Worm (Caenorhabditis elegans): Measurements from ENCODE around the gene Y54G11A.17.

Gene Y54G11A.17

ce11 chrII:14383644-14384043 lies 34.4 kb upstream of the Y54G11A.17 start, which contains the start of gene mes-2 (continued):
- no peak for TF ChIP-seq ceh-82 (tag; optimal IDR thresholded peaks at IDR 0.05)
- no peak for TF ChIP-seq zfp-2 (tag; optimal IDR thresholded peaks at IDR 0.05)
- TF ChIP-seq daf-19 (GFP tag; conservative IDR thresholded peaks at IDR 0.05) = no peak
- no peak for TF ChIP-seq F10B5.3 (tag; optimal IDR thresholded peaks at IDR 0.05)
- TF ChIP-seq rbr-2 (tag; optimal IDR thresholded peaks at IDR 0.05) = peak; percentile 63
- no peak for TF ChIP-seq dmd-8 (GFP tag; IDR thresholded peaks at IDR 0.05)
- TF ChIP-seq dve-1 (tag; optimal IDR thresholded peaks at IDR 0.05; ENCODE audit: insufficient read depth) = no peak
- TF ChIP-seq set-16 (GFP tag; IDR thresholded peaks at IDR 0.05) = no peak
- no peak for TF ChIP-seq lin-39 (tag; optimal IDR thresholded peaks at IDR 0.05)
- no peak for TF ChIP-seq daf-12 (tag; optimal IDR thresholded peaks at IDR 0.05)
- no peak for TF ChIP-seq nhr-10 (tag; optimal IDR thresholded peaks at IDR 0.05)
- TF ChIP-seq cey-2 (tag; optimal IDR thresholded peaks at IDR 0.05; ENCODE audit: borderline replicate concordance, insufficient read depth) = no peak
- no peak for TF ChIP-seq lir-3 (tag; optimal IDR thresholded peaks at IDR 0.05)
- no peak for TF ChIP-seq Y105C5A.15 (GFP tag; IDR thresholded peaks at IDR 0.05)
- no peak for TF ChIP-seq ctbp-1 (GFP tag; IDR thresholded peaks at IDR 0.05)
- no peak for TF ChIP-seq Y48G9A.11 (GFP tag; IDR thresholded peaks at IDR 0.05)
- TF ChIP-seq saeg-2 (GFP tag; IDR thresholded peaks at IDR 0.05) = no peak
- no peak for TF ChIP-seq nhr-76 (tag; optimal IDR thresholded peaks at IDR 0.05)
- no peak for TF ChIP-seq zip-11 (GFP tag; IDR thresholded peaks at IDR 0.05)
- TF ChIP-seq mdt-29 (GFP tag; IDR thresholded peaks at IDR 0.05) = no peak
- TF ChIP-seq D1046.2 (GFP tag; IDR thresholded peaks at IDR 0.05) = no peak
- no peak for TF ChIP-seq pqm-1 (tag; optimal IDR thresholded peaks at IDR 0.05)
- no peak for TF ChIP-seq mxl-2 (GFP tag; conservative IDR thresholded peaks at IDR 0.05)
- TF ChIP-seq fos-1 (tag; optimal IDR thresholded peaks at IDR 0.05) = no peak
- TF ChIP-seq lin-1 (GFP tag; IDR thresholded peaks at IDR 0.05) = no peak
- TF ChIP-seq vab-7 (GFP tag; IDR thresholded peaks at IDR 0.05) = no peak
- no peak for TF ChIP-seq nhr-237 (tag; optimal IDR thresholded peaks at IDR 0.05)
- TF ChIP-seq nhr-11 (tag; optimal IDR thresholded peaks at IDR 0.05) = peak; percentile 33
- 0 out of 2 replicates have a peak, but pooled peaks have one; percentile 19 for TF ChIP-seq arid-1 (GFP tag; conservative IDR thresholded peaks at IDR 0.05)
- peak; percentile 97 for TF ChIP-seq dpl-1 (GFP tag; optimal IDR thresholded peaks at IDR 0.05)
- no peak for TF ChIP-seq spr-3 (GFP tag; optimal IDR thresholded peaks at IDR 0.05)
- TF ChIP-seq madf-5 (GFP tag; IDR thresholded peaks at IDR 0.05) = no peak
- no peak for TF ChIP-seq nhr-77 (tag; optimal IDR thresholded peaks at IDR 0.05)
- no peak for TF ChIP-seq nhr-111 (GFP tag; optimal IDR thresholded peaks at IDR 0.05)
- peak; percentile 32 for TF ChIP-seq nhr-102 (tag; optimal IDR thresholded peaks at IDR 0.05)
- TF ChIP-seq nhr-41 (GFP tag; IDR thresholded peaks at IDR 0.05) = no peak
- peak; percentile 71 for TF ChIP-seq hmg-1.1 (GFP tag; IDR thresholded peaks at IDR 0.05)
- TF ChIP-seq egl-27 (tag; optimal IDR thresholded peaks at IDR 0.05) = no peak
- no peak for TF ChIP-seq lin-15B (tag; optimal IDR thresholded peaks at IDR 0.05)

DNA sequence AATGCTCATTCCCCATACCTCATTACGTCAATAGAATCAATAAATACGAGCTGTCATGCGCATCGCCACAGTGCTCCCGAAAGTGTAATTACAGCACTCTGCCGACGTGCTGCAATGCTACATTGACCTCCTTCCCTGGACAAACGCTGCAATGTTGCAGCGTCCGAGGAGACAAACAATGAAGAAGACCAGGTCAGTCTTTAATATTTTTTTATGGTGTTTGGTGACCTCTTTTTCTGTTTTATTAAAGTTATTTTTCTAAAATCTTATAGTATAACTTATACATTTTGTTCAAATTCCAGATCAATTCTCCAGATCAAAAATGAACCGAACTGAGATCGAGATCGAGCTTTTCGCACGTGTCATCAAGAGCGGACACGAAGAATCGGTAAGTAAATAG lies 32.2 kb upstream of the Y54G11A.17 start, which contains the start of gene sdz-26:
sdz-26 (plus strand) TSS at position 301 of the 400 bp plus-strand sequence.
- TF ChIP-seq spr-3 (GFP tag; optimal IDR thresholded peaks at IDR 0.05) (no peak), mxl-3 (GFP tag; optimal IDR thresholded peaks at IDR 0.05) (no peak), mxl-2 (GFP tag; conservative IDR thresholded peaks at IDR 0.05) (no peak), mdl-1 (tag; optimal IDR thresholded peaks at IDR 0.05) (no peak), daf-19 (GFP tag; conservative IDR thresholded peaks at IDR 0.05) (no peak), Y105C5A.15 (GFP tag; IDR thresholded peaks at IDR 0.05) (no peak), ZK337.2 (GFP tag; IDR thresholded peaks at IDR 0.05) (no peak), aha-1 (tag) (no peak)

Data from whole organism, L4 larva.